Worm (Caenorhabditis elegans) whole organism, L3 larva: ENCODE data around the gene srg-57.

Experiments
- R02D3.7 ChIP-seq: fragments of 150-350 bp; optimal IDR thresholded peaks from 2 replicates; lab custom pipeline; 2014; ENCODE audit warnings: missing biosample characterization, missing genetic modification characterization
- ZK546.5 ChIP-seq: sonication (generic microtip); optimal IDR thresholded peaks from 2 replicates; lab custom pipeline; 2017; ENCODE audit warnings: missing biosample characterization, missing genetic modification characterization
- aly-2 ChIP-seq: fragments of 150-350 bp; optimal IDR thresholded peaks from 2 replicates; lab custom pipeline; 2014; ENCODE audit warnings: missing biosample characterization, missing genetic modification characterization
- ama-1 ChIP-seq: fragments of 150-350 bp; optimal IDR thresholded peaks from 2 replicates; lab custom pipeline; 2018
- ceh-28 ChIP-seq: fragments of 150-350 bp; optimal IDR thresholded peaks from 2 replicates; lab custom pipeline; 2014; ENCODE audit warnings: missing biosample characterization, missing genetic modification reagents, missing genetic modification characterization
- ceh-82 ChIP-seq: fragments of 150-350 bp; optimal IDR thresholded peaks from 2 replicates; lab custom pipeline; 2014; ENCODE audit warnings: missing biosample characterization, missing genetic modification characterization
- daf-12 ChIP-seq: fragments of 150-350 bp; optimal IDR thresholded peaks from 2 replicates; lab custom pipeline; 2014; ENCODE audit warnings: missing biosample characterization, missing genetic modification reagents, missing genetic modification characterization
- egl-27 ChIP-seq: sonication (generic microtip); optimal IDR thresholded peaks from 4 replicates; lab custom pipeline; 2017; ENCODE audit warnings: missing biosample characterization, missing genetic modification reagents, missing genetic modification characterization
- egl-5 ChIP-seq: fragments of 150-350 bp; optimal IDR thresholded peaks from 2 replicates; lab custom pipeline; 2017; ENCODE audit warnings: missing biosample characterization, missing genetic modification reagents, missing genetic modification characterization, inconsistent platforms
- elt-2 ChIP-seq: sonication (generic microtip); optimal IDR thresholded peaks from 2 replicates; lab custom pipeline; 2016; ENCODE audit warnings: missing genetic modification reagents, mild to moderate bottlenecking, missing genetic modification characterization, missing compliant biosample characterization
- elt-3 ChIP-seq, 3 experiments: fragments of 150-350 bp in 1 of 3; sonication (generic microtip) in 2 of 3; optimal IDR thresholded peaks; 2 replicates in 2 of 3; 4 replicates in 1 of 3; lab custom pipeline; 2014 to 2017; ENCODE audit warnings: missing biosample characterization in 3 of 3, missing genetic modification characterization in 3 of 3
- fkh-10 ChIP-seq: sonication (generic microtip); optimal IDR thresholded peaks from 2 replicates; lab custom pipeline; 2017; ENCODE audit warnings: missing biosample characterization, missing genetic modification reagents, missing genetic modification characterization
- fkh-2 ChIP-seq: fragments of 150-350 bp; optimal IDR thresholded peaks from 2 replicates; lab custom pipeline; 2014; ENCODE audit warnings: missing biosample characterization, missing genetic modification reagents, missing genetic modification characterization
- fos-1 ChIP-seq: fragments of 150-350 bp; optimal IDR thresholded peaks from 2 replicates; lab custom pipeline; 2014; ENCODE audit warnings: missing biosample characterization, missing genetic modification characterization
- hmg-11 ChIP-seq: sonication (generic microtip); optimal IDR thresholded peaks from 2 replicates; lab custom pipeline; 2016; ENCODE audit warnings: missing genetic modification characterization, missing compliant biosample characterization
- jun-1 ChIP-seq: fragments of 150-350 bp; optimal IDR thresholded peaks from 2 replicates; lab custom pipeline; 2014; ENCODE audit warnings: missing biosample characterization, missing genetic modification reagents, missing genetic modification characterization
- lin-15B ChIP-seq: fragments of 150-350 bp; optimal IDR thresholded peaks from 2 replicates; lab custom pipeline; 2014; ENCODE audit warnings: missing biosample characterization, missing genetic modification characterization
- lin-39 ChIP-seq: fragments of 150-350 bp; optimal IDR thresholded peaks from 2 replicates; lab custom pipeline; 2018; ENCODE audit warnings: missing biosample characterization, missing genetic modification reagents, missing genetic modification characterization
- lsy-12 ChIP-seq: sonication (generic microtip); optimal IDR thresholded peaks from 2 replicates; lab custom pipeline; 2016; ENCODE audit warnings: mild to moderate bottlenecking, missing genetic modification characterization, missing compliant biosample characterization
- mdl-1 ChIP-seq: fragments of 150-350 bp; optimal IDR thresholded peaks from 2 replicates; lab custom pipeline; 2014; ENCODE audit warnings: missing biosample characterization, missing genetic modification characterization
- mml-1 ChIP-seq: fragments of 150-350 bp; sonication (generic microtip); optimal IDR thresholded peaks from 3 replicates; lab custom pipeline; 2014; ENCODE audit warnings: missing biosample characterization, missing genetic modification characterization
- nfya-1 ChIP-seq: sonication (generic microtip); optimal IDR thresholded peaks from 2 replicates; lab custom pipeline; 2017; ENCODE audit warnings: missing genetic modification characterization, mild to moderate bottlenecking, missing compliant biosample characterization, antibody characterized with exemption, moderate library complexity; ENCODE audit not compliant: insufficient read depth
- nhr-11 ChIP-seq: fragments of 150-350 bp; optimal IDR thresholded peaks from 2 replicates; lab custom pipeline; 2014; ENCODE audit warnings: missing biosample characterization, missing genetic modification characterization
- nhr-12 ChIP-seq: fragments of 150-350 bp; optimal IDR thresholded peaks from 2 replicates; lab custom pipeline; 2014; ENCODE audit warnings: missing biosample characterization, missing genetic modification characterization
- nhr-23 ChIP-seq: fragments of 150-350 bp; optimal IDR thresholded peaks from 2 replicates; lab custom pipeline; 2014; ENCODE audit warnings: missing biosample characterization, missing genetic modification reagents, missing genetic modification characterization
- nhr-237 ChIP-seq: fragments of 150-350 bp; optimal IDR thresholded peaks from 2 replicates; lab custom pipeline; 2014; ENCODE audit warnings: missing biosample characterization, missing genetic modification characterization
- nhr-25 ChIP-seq: sonication (generic microtip); optimal IDR thresholded peaks from 2 replicates; lab custom pipeline; 2017; ENCODE audit warnings: missing biosample characterization, missing genetic modification characterization
- nhr-28 ChIP-seq: fragments of 150-350 bp; optimal IDR thresholded peaks from 2 replicates; lab custom pipeline; 2014; ENCODE audit warnings: missing biosample characterization, missing genetic modification characterization
- nhr-43 ChIP-seq: sonication (generic microtip); optimal IDR thresholded peaks from 2 replicates; lab custom pipeline; 2016; ENCODE audit warnings: mild to moderate bottlenecking, missing genetic modification characterization, missing compliant biosample characterization; ENCODE audit not compliant: poor library complexity, severe bottlenecking
- nhr-67 ChIP-seq: fragments of 150-350 bp; optimal IDR thresholded peaks from 2 replicates; lab custom pipeline; 2014; ENCODE audit warnings: missing biosample characterization, missing genetic modification characterization
- nhr-76 ChIP-seq: fragments of 150-350 bp; sonication (generic microtip); optimal IDR thresholded peaks from 5 replicates; lab custom pipeline; 2014; ENCODE audit warnings: missing biosample characterization, missing genetic modification characterization
- nhr-77 ChIP-seq: fragments of 150-350 bp; optimal IDR thresholded peaks from 2 replicates; lab custom pipeline; 2014; ENCODE audit warnings: missing biosample characterization, missing genetic modification characterization
- pha-4 ChIP-seq: fragments of 150-350 bp; optimal IDR thresholded peaks from 2 replicates; lab custom pipeline; 2014; ENCODE audit warnings: missing biosample characterization, missing genetic modification reagents, missing genetic modification characterization
- pqm-1 ChIP-seq: fragments of 150-350 bp; optimal IDR thresholded peaks from 2 replicates; lab custom pipeline; 2017; ENCODE audit warnings: missing biosample characterization, missing genetic modification characterization, inconsistent platforms
- sea-2 ChIP-seq: fragments of 150-350 bp; sonication (generic microtip); optimal IDR thresholded peaks from 4 replicates; lab custom pipeline; 2014; ENCODE audit warnings: missing biosample characterization, missing genetic modification reagents, missing genetic modification characterization
- skn-1 ChIP-seq: fragments of 150-350 bp; optimal IDR thresholded peaks from 2 replicates; lab custom pipeline; 2014; ENCODE audit warnings: missing biosample characterization, missing genetic modification characterization
- snpc-4 ChIP-seq: fragments of 150-350 bp; optimal IDR thresholded peaks from 2 replicates; lab custom pipeline; 2014; ENCODE audit warnings: missing biosample characterization, missing genetic modification characterization
- tbx-2 ChIP-seq: sonication (generic microtip); optimal IDR thresholded peaks from 2 replicates; lab custom pipeline; 2016; ENCODE audit warnings: mild to moderate bottlenecking, missing genetic modification characterization, missing compliant biosample characterization
- zag-1 ChIP-seq: fragments of 150-350 bp; optimal IDR thresholded peaks from 2 replicates; lab custom pipeline; 2014; ENCODE audit warnings: missing biosample characterization, missing genetic modification characterization
- ztf-4 ChIP-seq: fragments of 150-350 bp; optimal IDR thresholded peaks from 2 replicates; lab custom pipeline; 2014; ENCODE audit warnings: missing biosample characterization, missing genetic modification characterization

Gene srg-57

ce11 chrV:2695935-2696334 lies 38.3 kb downstream of the srg-57 start, which contains the start of gene Y45G12B.3:
Y45G12B.3 (minus strand) TSS chrV:2696254.
- TF ChIP-seq ama-1 (lab: Kevin White, UChicago) (no peak), fos-1 (tag; lab: Kevin White, UChicago) (no peak), daf-12 (tag; lab: Kevin White, UChicago) (no peak), elt-3 (tag; optimal IDR thresholded peaks at IDR 0.05; lab: Kevin White, UChicago) (no peak), nhr-67 (tag; lab: Kevin White, UChicago) (no peak), nhr-77 (tag; lab: Kevin White, UChicago) (no peak), nhr-76 (tag; lab: Kevin White, UChicago) (no peak), skn-1 (tag; lab: Kevin White, UChicago) (no peak)

- no peak for TF ChIP-seq fkh-10 (GFP tag; lab: Kevin White, UChicago)
- TF ChIP-seq ZK546.5 (tag; lab: Kevin White, UChicago): no peak
- peak; percentile 17 for TF ChIP-seq sea-2 (GFP tag; lab: Kevin White, UChicago)
- no peak for TF ChIP-seq nhr-76 (tag; lab: Kevin White, UChicago)
- peak; percentile 58 for TF ChIP-seq nhr-23 (tag; lab: Kevin White, UChicago)
- peak; percentile 31 for TF ChIP-seq ceh-28 (tag; lab: Kevin White, UChicago)
- peak; percentile 17 for TF ChIP-seq jun-1 (tag; lab: Kevin White, UChicago)
- no peak for TF ChIP-seq nhr-28 (tag; lab: Kevin White, UChicago)
- TF ChIP-seq nfya-1 (tag; lab: Kevin White, UChicago): peak; percentile 90
- TF ChIP-seq lin-39 (tag; lab: Kevin White, UChicago): no peak
- TF ChIP-seq zag-1 (tag; lab: Kevin White, UChicago): no peak
- TF ChIP-seq ztf-4: no peak
- TF ChIP-seq nhr-67 (tag; lab: Kevin White, UChicago): no peak
- TF ChIP-seq snpc-4: peak; percentile 8
- no peak for TF ChIP-seq nhr-12 (tag; lab: Kevin White, UChicago)
- TF ChIP-seq nhr-11: no peak
- TF ChIP-seq pqm-1 (tag; lab: Kevin White, UChicago): peak; percentile 58
- TF ChIP-seq elt-3 (tag; optimal IDR thresholded peaks at IDR 0.05; lab: Kevin White, UChicago): no peak
- TF ChIP-seq nhr-25 (tag; lab: Kevin White, UChicago): peak; percentile 38
- TF ChIP-seq lin-15B (tag; lab: Kevin White, UChicago): peak; percentile 71
- TF ChIP-seq elt-2 (tag; lab: Kevin White, UChicago): peak; percentile 47
- no peak for TF ChIP-seq tbx-2 (tag; lab: Kevin White, UChicago)
- no peak for TF ChIP-seq mdl-1 (tag; lab: Kevin White, UChicago)
- TF ChIP-seq hmg-11 (tag; lab: Kevin White, UChicago): peak; percentile 67
- TF ChIP-seq mml-1: no peak
- TF ChIP-seq pha-4 (tag; lab: Kevin White, UChicago): peak; percentile 77
Observed at ce11 chrV:2694389-2694788, 39.9 kb downstream of the srg-57 start, which contains the start of gene Y45G12B.2. Y45G12B.2 (plus strand) TSS chrV:2694771.

DNA sequence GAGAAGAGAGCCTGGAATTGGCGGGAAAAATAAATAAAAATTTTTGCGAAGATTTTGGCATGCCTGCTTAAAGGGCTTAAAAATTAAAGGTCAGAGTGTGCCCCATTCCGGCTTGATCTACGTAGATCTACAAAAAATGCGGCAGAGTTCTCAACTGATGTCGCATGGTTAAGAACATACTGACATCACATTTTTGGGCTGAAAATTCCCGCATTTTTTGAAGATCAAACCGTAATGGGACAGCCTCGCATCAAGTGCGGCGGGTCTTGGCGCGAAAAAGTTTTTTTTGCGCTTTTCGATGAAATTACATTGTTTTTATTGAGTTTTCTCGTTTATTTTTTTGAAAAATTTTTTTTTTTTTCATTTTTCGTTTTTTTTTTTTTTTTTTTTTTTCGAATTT lies 43.3 kb downstream of the srg-57 start:
- TF ChIP-seq R02D3.7 (tag; lab: Kevin White, UChicago) (no peak), zag-1 (tag; lab: Kevin White, UChicago) (no peak)

DNA sequence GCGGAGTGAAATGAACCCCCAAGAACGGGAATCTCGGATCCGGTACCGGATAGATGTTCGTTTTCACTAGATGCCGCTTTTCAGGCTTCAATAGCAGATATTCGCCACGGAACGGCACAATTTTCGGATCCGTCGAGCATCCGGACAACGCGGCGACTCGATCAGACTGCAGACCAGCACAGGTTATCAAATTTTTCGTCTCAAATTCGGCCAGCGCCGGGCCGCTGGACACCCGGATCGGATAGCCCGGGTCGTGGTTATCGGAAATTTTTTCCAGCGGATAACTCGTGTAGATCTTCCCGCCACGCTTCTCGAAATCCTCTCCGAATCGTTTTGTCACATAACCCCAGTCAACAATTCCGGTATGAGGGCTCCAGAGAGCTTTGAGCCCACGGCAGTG lies 43.8 kb downstream of the srg-57 start:
- TF ChIP-seq nhr-237: no peak
- TF ChIP-seq nhr-28 (tag; lab: Kevin White, UChicago): no peak

DNA sequence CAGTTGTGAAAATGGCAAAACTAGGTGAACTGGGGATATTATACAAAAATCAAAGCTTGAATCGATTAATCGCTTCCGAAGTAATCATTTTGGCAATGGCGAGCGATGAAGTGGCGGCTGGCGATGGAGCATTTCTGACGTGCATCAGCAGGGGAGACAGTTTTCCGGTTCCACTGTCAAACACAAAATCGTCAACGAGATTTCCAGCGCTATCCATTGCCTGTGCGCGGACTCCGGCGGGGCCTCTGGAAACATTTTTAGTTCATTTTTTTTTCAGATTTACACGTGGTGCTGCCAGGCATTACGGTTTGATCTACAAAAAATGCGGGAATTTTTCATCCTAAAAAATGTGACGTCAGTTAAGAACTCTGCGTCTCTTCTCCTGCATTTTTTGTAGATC lies 45.7 kb downstream of the srg-57 start:
- TF ChIP-seq fkh-10 (GFP tag; lab: Kevin White, UChicago): no peak
- no peak for TF ChIP-seq aly-2
- TF ChIP-seq egl-5 (tag; lab: Kevin White, UChicago): no peak
- no peak for TF ChIP-seq egl-27 (tag; lab: Kevin White, UChicago)
- TF ChIP-seq R02D3.7 (tag; lab: Kevin White, UChicago): no peak
- no peak for TF ChIP-seq nhr-25 (tag; lab: Kevin White, UChicago)
- TF ChIP-seq skn-1 (tag; lab: Kevin White, UChicago): no peak
- no peak for TF ChIP-seq ZK546.5 (tag; lab: Kevin White, UChicago)
- TF ChIP-seq lsy-12 (tag; lab: Kevin White, UChicago): no peak
- TF ChIP-seq mdl-1 (tag; lab: Kevin White, UChicago): no peak
- TF ChIP-seq fkh-2 (tag; lab: Kevin White, UChicago): no peak
- TF ChIP-seq hmg-11 (tag; lab: Kevin White, UChicago): no peak
- no peak for TF ChIP-seq ama-1 (lab: Kevin White, UChicago)
- TF ChIP-seq elt-3 (tag; optimal IDR thresholded peaks at IDR 0.05; lab: Kevin White, UChicago): no peak
- no peak for TF ChIP-seq nhr-11
- no peak for TF ChIP-seq ceh-82
- no peak for TF ChIP-seq daf-12 (tag; lab: Kevin White, UChicago)
- TF ChIP-seq nhr-67 (tag; lab: Kevin White, UChicago): no peak
- no peak for TF ChIP-seq nhr-43 (tag; lab: Kevin White, UChicago)
